Fruit fly (Drosophila melanogaster): ENCODE results near the gene CG10877.
A peak's percentile ranks its signal among the peaks of the same experiment; 100 is the strongest.

The CG10877 gene

dm6 chr3R:20555023-20555422 lies 8.8 kb downstream of the CG10877 start (continued):
- peak; percentile 41 for TF ChIP-seq CG9727 (GFP tag; optimal IDR thresholded peaks at IDR 0.05)
- no peak for TF ChIP-seq CG11085 (GFP tag; IDR thresholded peaks at IDR 0.05)
- no peak for TF ChIP-seq ac (GFP tag; optimal IDR thresholded peaks at IDR 0.05)
- TF ChIP-seq CG18476 (GFP tag; optimal IDR thresholded peaks at IDR 0.05): peak; percentile 5
- TF ChIP-seq CG31365 (tag; optimal IDR thresholded peaks at IDR 0.05): peak; percentile 40
- TF ChIP-seq tup (GFP tag; optimal IDR thresholded peaks at IDR 0.05): peak; percentile 11
- peak; percentile 49; the same call in 1 of the 3 replicates for TF ChIP-seq so (GFP tag; IDR thresholded peaks at IDR 0.05)
- peak; percentile 81 for TF ChIP-seq gro (GFP tag; optimal IDR thresholded peaks at IDR 0.05)
- no peak for TF ChIP-seq pzg (GFP tag; optimal IDR thresholded peaks at IDR 0.05)
- no peak for TF ChIP-seq gcm2 (GFP tag; optimal IDR thresholded peaks at IDR 0.05)
- peak; percentile 14 for TF ChIP-seq Meics (GFP tag; optimal IDR thresholded peaks at IDR 0.05)
- no peak for TF ChIP-seq CG1603 (tag; optimal IDR thresholded peaks at IDR 0.05)
- TF ChIP-seq mam (GFP tag; optimal IDR thresholded peaks at IDR 0.05): peak; percentile 61
- no peak; the same call in 1 of the 2 replicates for TF ChIP-seq CG14667 (GFP tag; IDR thresholded peaks at IDR 0.05)
- 0 out of 3 replicates have a peak, but pooled peaks have one; percentile 56 for TF ChIP-seq CG34422 (GFP tag; IDR thresholded peaks at IDR 0.05)
- TF ChIP-seq lbe (GFP tag; optimal IDR thresholded peaks at IDR 0.05): peak; percentile 36
- no peak for TF ChIP-seq CG8290 (GFP tag; optimal IDR thresholded peaks at IDR 0.05)
- no peak for TF ChIP-seq CG8290 (tag; optimal IDR thresholded peaks at IDR 0.05)
- TF ChIP-seq CG17385 (GFP tag; optimal IDR thresholded peaks at IDR 0.05): no peak
- TF ChIP-seq Vsx1 (GFP tag; optimal IDR thresholded peaks at IDR 0.05): peak; percentile 4
- no peak for TF ChIP-seq pan (optimal IDR thresholded peaks at IDR 0.05)
- TF ChIP-seq pan (GFP tag; optimal IDR thresholded peaks at IDR 0.05 in 1 of 2, IDR thresholded peaks at IDR 0.05 in 1 of 2): peak in 1 of 2 experiments; percentile 76
- peak; percentile 6 for TF ChIP-seq ind (GFP tag; optimal IDR thresholded peaks at IDR 0.05)
- peak; percentile 46 for TF ChIP-seq kay (GFP tag; optimal IDR thresholded peaks at IDR 0.05)
- no peak for TF ChIP-seq zen2 (GFP tag; IDR thresholded peaks at IDR 0.05; ENCODE audit: partially characterized antibody)
- peak; percentile 62 for TF ChIP-seq CG17829 (tag; optimal IDR thresholded peaks at IDR 0.05)
- no peak for TF ChIP-seq ERR (GFP tag; optimal IDR thresholded peaks at IDR 0.05)
- TF ChIP-seq Aef1 (GFP tag; IDR thresholded peaks at IDR 0.05): peak; percentile 60
- no peak for TF ChIP-seq CG1832 (GFP tag; optimal IDR thresholded peaks at IDR 0.05)
- peak; percentile 2 for TF ChIP-seq NfI (GFP tag; optimal IDR thresholded peaks at IDR 0.05)
- TF ChIP-seq Dad (GFP tag; optimal IDR thresholded peaks at IDR 0.05): no peak
- no peak for TF ChIP-seq gsb-n (tag; optimal IDR thresholded peaks at IDR 0.05)
- no peak for TF ChIP-seq Max (GFP tag; optimal IDR thresholded peaks at IDR 0.05)
- no peak for TF ChIP-seq sna (GFP tag; IDR thresholded peaks at IDR 0.05; ENCODE audit: partially characterized antibody)
- peak; percentile 30 for TF ChIP-seq CG1647 (GFP tag; optimal IDR thresholded peaks at IDR 0.05)
- TF ChIP-seq MBD-R2 (GFP tag; IDR thresholded peaks at IDR 0.05): peak; percentile 37; the same call in 1 of the 2 replicates
- peak; percentile 12 for TF ChIP-seq CG8281 (tag; optimal IDR thresholded peaks at IDR 0.05)
- TF ChIP-seq CG7839 (tag; optimal IDR thresholded peaks at IDR 0.05): peak; percentile 82
- no peak for TF ChIP-seq vnd (GFP tag; IDR thresholded peaks at IDR 0.05; ENCODE audit: partially characterized antibody)
- TF ChIP-seq CG12942 (GFP tag; optimal IDR thresholded peaks at IDR 0.05): no peak
- peak; percentile 79 for TF ChIP-seq cwo (GFP tag; optimal IDR thresholded peaks at IDR 0.05)
- peak; percentile 89 for TF ChIP-seq Med (GFP tag)
- TF ChIP-seq CG12391 (tag; optimal IDR thresholded peaks at IDR 0.05): peak; percentile 2
- TF ChIP-seq exex (tag; optimal IDR thresholded peaks at IDR 0.05): peak; percentile 85
- TF ChIP-seq inv (GFP tag; IDR thresholded peaks at IDR 0.05; ENCODE audit: partially characterized antibody): no peak
- no peak for TF ChIP-seq CG17612 (GFP tag; IDR thresholded peaks at IDR 0.05)
- no peak for TF ChIP-seq crc (GFP tag; optimal IDR thresholded peaks at IDR 0.05)
- peak; percentile 63; the same call in 1 of the 2 replicates for TF ChIP-seq CG11247 (GFP tag; IDR thresholded peaks at IDR 0.05)
- TF ChIP-seq CG14860 (GFP tag; IDR thresholded peaks at IDR 0.05; ENCODE audit: partially characterized antibody): no peak
- TF ChIP-seq CG14050 (GFP tag; IDR thresholded peaks at IDR 0.05): peak; percentile 58; the same call in 2 of the 3 replicates
- TF ChIP-seq gcm (GFP tag; optimal IDR thresholded peaks at IDR 0.05): peak; percentile 17
